Worm (Caenorhabditis elegans): ENCODE measurements around the gene nhr-166.

nhr-166 gene

DNA sequence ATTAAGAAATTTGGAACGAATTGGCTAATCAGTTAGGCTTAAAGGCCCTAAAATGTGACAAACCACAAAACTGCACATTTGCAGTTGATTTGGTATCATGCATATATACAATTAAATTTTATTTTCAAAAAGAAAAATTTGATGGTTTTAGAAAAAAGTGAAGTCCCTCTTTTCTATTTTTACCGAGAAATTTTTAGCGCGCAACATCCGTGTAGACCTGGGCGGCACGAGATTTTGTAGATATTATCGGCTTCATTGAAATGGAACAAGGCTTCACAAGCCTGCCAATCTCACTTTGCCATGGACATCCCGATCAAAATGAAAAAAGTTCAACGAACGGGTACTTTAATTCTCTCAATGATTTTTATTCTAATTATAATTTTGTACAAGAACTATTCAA, 34.0 kb upstream of the nhr-166 start, which contains the start of gene C17A2.2:
Gene C17A2.2, plus strand, starts transcription at position 301 of the 400 bp plus-strand sequence.
- no peak for TF ChIP-seq grh-1 (GFP tag; IDR thresholded peaks at IDR 0.05)
- TF ChIP-seq irx-1 (tag; optimal IDR thresholded peaks at IDR 0.05): no peak

DNA sequence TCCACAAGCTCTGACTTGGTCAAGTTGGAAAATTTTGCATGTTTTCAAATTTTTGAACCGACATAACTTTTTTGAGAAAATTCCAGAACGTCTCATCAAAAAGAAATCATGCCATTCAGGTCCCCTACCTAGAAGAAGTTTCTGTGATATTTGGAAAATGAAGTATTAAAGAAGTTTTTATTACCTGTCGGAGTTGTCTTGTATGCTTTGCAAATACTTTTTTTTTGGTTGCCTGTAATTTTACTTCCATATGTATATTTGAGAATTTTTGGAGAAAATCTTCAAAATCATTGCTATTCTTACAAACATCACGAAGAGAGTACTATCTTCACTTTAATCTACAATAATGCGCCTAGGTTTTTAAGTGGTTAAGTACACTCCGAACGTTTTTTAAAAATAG, 29.4 kb upstream of the nhr-166 start, which contains the start of gene nhr-72:
Gene nhr-72, minus strand, starts transcription at position 101 of the 400 bp plus-strand sequence.
- no peak for TF ChIP-seq skn-1 (tag; optimal IDR thresholded peaks at IDR 0.05)
- TF ChIP-seq dpl-1 (GFP tag; optimal IDR thresholded peaks at IDR 0.05): no peak
- TF ChIP-seq tlp-1 (tag; optimal IDR thresholded peaks at IDR 0.05): no peak
- no peak for TF ChIP-seq efl-3 (GFP tag; optimal IDR thresholded peaks at IDR 0.05)
- no peak for TF ChIP-seq pag-3 (tag; optimal IDR thresholded peaks at IDR 0.05; ENCODE audit: borderline replicate concordance, insufficient read depth)
- no peak for TF ChIP-seq hlh-4 (tag; optimal IDR thresholded peaks at IDR 0.05)
- no peak for TF ChIP-seq F16B12.6 (tag; optimal IDR thresholded peaks at IDR 0.05)
- TF ChIP-seq nhr-84 (tag; optimal IDR thresholded peaks at IDR 0.05): no peak
- no peak for TF ChIP-seq egl-27 (tag; optimal IDR thresholded peaks at IDR 0.05)

DNA sequence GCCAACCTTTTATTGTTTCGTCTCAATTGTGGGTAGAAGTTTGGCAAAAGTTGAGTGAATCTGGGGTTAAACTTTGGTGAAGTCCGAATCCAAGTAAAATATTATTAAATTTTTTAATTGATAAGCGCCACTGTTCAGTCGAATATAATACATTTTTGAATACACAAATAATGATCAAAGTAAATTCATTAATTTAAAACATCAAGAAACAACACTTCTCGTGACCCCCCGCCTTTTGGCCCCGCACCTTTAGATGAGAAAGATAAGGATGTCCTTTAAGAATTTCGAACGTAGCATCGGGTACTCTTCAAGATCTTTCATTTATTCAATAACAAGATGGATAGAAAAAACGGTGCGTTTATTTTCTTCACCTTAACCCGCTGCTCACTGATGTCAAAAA, 27.4 kb upstream of the nhr-166 start, which contains the start of gene nhr-257:
Gene nhr-257, plus strand, starts transcription at position 301 of the 400 bp plus-strand sequence.
- TF ChIP-seq nhr-85 (tag): peak; percentile 49
- TF ChIP-seq lin-15B (tag; optimal IDR thresholded peaks at IDR 0.05): no peak
- no peak for TF ChIP-seq jun-1 (tag; optimal IDR thresholded peaks at IDR 0.05)

DNA sequence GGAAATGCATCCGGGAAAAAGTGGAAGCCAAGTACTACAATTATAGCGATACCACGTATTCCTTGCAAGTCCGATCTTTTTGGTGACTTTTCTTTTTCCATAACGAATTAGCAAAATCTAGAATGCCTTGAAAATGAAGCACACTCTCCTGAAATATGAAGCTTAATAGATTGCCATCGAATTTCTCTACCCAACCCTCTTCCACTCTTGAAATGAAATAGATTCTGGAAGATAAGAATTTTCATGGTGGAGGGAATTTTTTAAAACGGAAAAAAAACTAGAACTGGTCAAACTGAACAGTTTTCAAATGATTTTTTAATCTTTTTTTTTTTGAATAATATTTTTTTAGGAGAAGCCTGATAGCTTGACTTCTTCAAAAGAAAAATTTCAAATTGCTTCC, 19.2 kb upstream of the nhr-166 start, which contains the start of gene oac-11:
Gene oac-11, minus strand, starts transcription at position 101 of the 400 bp plus-strand sequence.
- TF ChIP-seq C16A3.4 (tag; optimal IDR thresholded peaks at IDR 0.05): no peak
- no peak for TF ChIP-seq pax-3 (tag; optimal IDR thresholded peaks at IDR 0.05)
- TF ChIP-seq nhr-47 (tag; optimal IDR thresholded peaks at IDR 0.05): no peak
- TF ChIP-seq sup-37 (GFP tag; optimal IDR thresholded peaks at IDR 0.05): no peak
- no peak for TF ChIP-seq efl-1 (optimal IDR thresholded peaks at IDR 0.05)
- TF ChIP-seq efl-1 (GFP tag; optimal IDR thresholded peaks at IDR 0.05 in 1 of 2): peak in 1 of 2 experiments; percentile 61

DNA sequence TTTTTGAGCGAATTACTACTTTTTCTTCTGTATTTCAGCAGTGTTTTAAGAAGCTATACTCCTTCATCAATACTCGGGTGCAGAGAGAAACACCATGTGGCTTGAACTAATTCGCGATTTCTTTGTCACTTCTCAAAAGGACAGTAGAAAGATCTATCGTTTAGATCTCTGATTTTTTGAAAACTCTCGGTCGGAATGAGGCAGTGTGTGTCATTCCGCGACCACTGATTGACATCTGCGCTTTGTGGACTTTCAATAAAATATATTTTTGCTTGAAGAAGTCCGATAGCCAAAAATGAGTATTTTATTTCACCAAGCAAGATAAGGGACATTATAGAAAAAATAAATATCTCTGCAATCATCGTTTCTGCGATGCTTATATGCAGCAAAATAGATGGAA, 18.0 kb upstream of the nhr-166 start:
- TF ChIP-seq C34B4.2 (tag; optimal IDR thresholded peaks at IDR 0.05) (no peak), elt-3 (tag; optimal IDR thresholded peaks at IDR 0.05) (no peak), mab-9 (GFP tag; IDR thresholded peaks at IDR 0.05) (no peak), hpl-2 (GFP tag; optimal IDR thresholded peaks at IDR 0.05) (no peak), lsy-2 (tag; optimal IDR thresholded peaks at IDR 0.05) (no peak), mep-1 (tag; optimal IDR thresholded peaks at IDR 0.05) (no peak), fkh-4 (tag; optimal IDR thresholded peaks at IDR 0.05; ENCODE audit: borderline replicate concordance) (no peak), ceh-88 (GFP tag; IDR thresholded peaks at IDR 0.05) (no peak), tbx-2 (tag; optimal IDR thresholded peaks at IDR 0.05) (no peak), grh-1 (GFP tag; IDR thresholded peaks at IDR 0.05) (no peak), isw-1 (GFP tag; IDR thresholded peaks at IDR 0.05) (no peak), lin-13 (GFP tag; optimal IDR thresholded peaks at IDR 0.05) (no peak), lin-39 (tag; optimal IDR thresholded peaks at IDR 0.05) (no peak), nhr-90 (tag; optimal IDR thresholded peaks at IDR 0.05; ENCODE audit: poor library complexity) (no peak), vab-15 (tag; optimal IDR thresholded peaks at IDR 0.05) (no peak), rnt-1 (tag; optimal IDR thresholded peaks at IDR 0.05) (no peak), mef-2 (tag; optimal IDR thresholded peaks at IDR 0.05) (no peak)

All from whole organism, L1 larva.